Worm (Caenorhabditis elegans) whole organism, L2 larva: Measurements from ENCODE around the gene gst-39.

ENCODE experiments used
- ama-1 ChIP-seq: fragments of 150-350 bp; optimal IDR thresholded peaks from 2 replicates; lab custom pipeline; 2018; ENCODE audit warnings: inconsistent platforms
- dmd-4 ChIP-seq: sonication (generic microtip); optimal IDR thresholded peaks from 2 replicates; lab custom pipeline; 2017; ENCODE audit warnings: missing biosample characterization, missing genetic modification characterization
- lsy-2 ChIP-seq, 2 experiments: fragments of 150-350 bp in 1 of 2; sonication (generic microtip) in 1 of 2; optimal IDR thresholded peaks; 2 replicates each; lab custom pipeline; 2014 to 2017; ENCODE audit warnings: missing biosample characterization in 2 of 2, missing genetic modification characterization in 2 of 2
- mab-5 ChIP-seq: fragments of 150-350 bp; optimal IDR thresholded peaks from 2 replicates; lab custom pipeline; 2014; ENCODE audit warnings: missing biosample characterization, missing genetic modification characterization
- nhr-11 ChIP-seq: fragments of 150-350 bp; optimal IDR thresholded peaks from 2 replicates; lab custom pipeline; 2014; ENCODE audit warnings: missing biosample characterization, missing genetic modification characterization
- skn-1 ChIP-seq: sonication (generic microtip); optimal IDR thresholded peaks from 2 replicates; lab custom pipeline; 2017; ENCODE audit warnings: missing biosample characterization, missing genetic modification characterization
- snpc-4 ChIP-seq: fragments of 150-350 bp; optimal IDR thresholded peaks from 2 replicates; lab custom pipeline; 2014; ENCODE audit warnings: missing biosample characterization, missing genetic modification characterization
- unc-55 ChIP-seq: fragments of 150-350 bp; sonication (generic microtip); optimal IDR thresholded peaks from 3 replicates; lab custom pipeline; 2014; ENCODE audit warnings: missing biosample characterization, missing genetic modification reagents, missing genetic modification characterization
- unc-62 ChIP-seq: fragments of 150-350 bp; optimal IDR thresholded peaks from 2 replicates; lab custom pipeline; 2014; ENCODE audit warnings: missing biosample characterization, missing genetic modification reagents, missing genetic modification characterization
- ztf-11 ChIP-seq: sonication (generic microtip); optimal IDR thresholded peaks from 2 replicates; lab custom pipeline; 2017; ENCODE audit warnings: missing biosample characterization, missing genetic modification characterization

DNA sequence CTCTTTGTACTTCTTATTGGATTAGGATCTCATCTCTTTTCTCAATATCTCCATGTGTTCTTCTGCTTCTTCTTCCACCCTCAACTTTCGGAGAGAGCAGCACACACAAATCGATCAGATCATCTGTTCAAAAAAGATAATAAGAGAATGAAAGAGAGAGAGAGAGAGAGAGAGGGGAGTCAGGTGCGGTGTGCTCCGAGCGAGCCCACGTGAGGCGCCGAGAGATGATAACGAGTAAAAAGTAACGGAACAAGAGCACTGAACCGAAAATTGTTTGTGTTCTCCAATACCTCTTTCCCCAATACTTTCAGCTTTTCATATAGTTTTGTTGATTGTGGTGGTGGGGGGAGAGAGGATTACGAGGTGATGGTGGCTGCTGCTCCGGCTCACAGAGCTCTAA, 22.2 kb upstream of the gst-39 start:
- no peak for TF ChIP-seq nhr-11 (tag; lab: Kevin White, UChicago)
- TF ChIP-seq ztf-11: no peak
- TF ChIP-seq lsy-2 (tag; optimal IDR thresholded peaks at IDR 0.05; lab: Kevin White, UChicago): peak in 1 of 2 experiments; percentile 53
- no peak for TF ChIP-seq skn-1 (tag; lab: Kevin White, UChicago)
- TF ChIP-seq ama-1: no peak
- no peak for TF ChIP-seq mab-5 (tag; lab: Kevin White, UChicago)
- no peak for TF ChIP-seq unc-55 (GFP tag; lab: Kevin White, UChicago)
- no peak for TF ChIP-seq unc-62 (GFP tag; lab: Kevin White, UChicago)
- no peak for TF ChIP-seq snpc-4 (tag; lab: Kevin White, UChicago)
- no peak for TF ChIP-seq dmd-4
